Worm (Caenorhabditis elegans) whole organism, young adult: ENCODE measurements around the gene fbxb-11.

Experiments used
- ceh-27 ChIP-seq: fragments of 200-800 bp; sonication (Bioruptor generic); optimal IDR thresholded peaks from 2 replicates; lab custom pipeline; 2018; ENCODE audit warnings: mild to moderate bottlenecking, missing genetic modification characterization, moderate library complexity, missing compliant biosample characterization
- sea-2 ChIP-seq: fragments of 200-800 bp; sonication (Bioruptor generic); IDR thresholded peaks from 2 replicates; pipeline ENCODE4 v1.3.6; 2022; ENCODE audit warnings: missing genetic modification characterization, missing compliant biosample characterization

DNA sequence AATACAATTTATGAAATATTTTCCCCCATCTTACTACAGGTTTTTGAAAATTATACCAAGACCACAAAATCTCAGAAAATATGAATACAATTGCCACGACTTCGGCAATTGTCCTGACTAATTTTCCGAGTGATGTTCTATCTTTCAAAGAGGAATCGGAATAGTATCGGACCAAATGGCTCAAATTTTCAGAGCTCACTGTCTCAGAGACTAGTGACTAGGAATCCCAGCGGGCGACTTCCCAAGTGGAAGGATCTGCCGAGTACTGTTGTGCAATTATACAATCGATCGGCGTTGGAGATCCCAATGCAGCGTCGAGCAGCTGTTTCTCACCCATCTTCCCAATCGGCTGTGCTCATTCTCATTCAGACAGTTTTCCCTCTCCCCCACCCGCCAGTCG lies 1.3 kb downstream of the fbxb-11 start, which contains the start of gene F45C12.17:
- TF ChIP-seq sea-2 (no peak), ceh-27 (GFP tag; lab: Kevin White, UChicago) (no peak)
